Worm (Caenorhabditis elegans): ENCODE data around the gene Y39A1A.27.

Y39A1A.27 gene

DNA sequence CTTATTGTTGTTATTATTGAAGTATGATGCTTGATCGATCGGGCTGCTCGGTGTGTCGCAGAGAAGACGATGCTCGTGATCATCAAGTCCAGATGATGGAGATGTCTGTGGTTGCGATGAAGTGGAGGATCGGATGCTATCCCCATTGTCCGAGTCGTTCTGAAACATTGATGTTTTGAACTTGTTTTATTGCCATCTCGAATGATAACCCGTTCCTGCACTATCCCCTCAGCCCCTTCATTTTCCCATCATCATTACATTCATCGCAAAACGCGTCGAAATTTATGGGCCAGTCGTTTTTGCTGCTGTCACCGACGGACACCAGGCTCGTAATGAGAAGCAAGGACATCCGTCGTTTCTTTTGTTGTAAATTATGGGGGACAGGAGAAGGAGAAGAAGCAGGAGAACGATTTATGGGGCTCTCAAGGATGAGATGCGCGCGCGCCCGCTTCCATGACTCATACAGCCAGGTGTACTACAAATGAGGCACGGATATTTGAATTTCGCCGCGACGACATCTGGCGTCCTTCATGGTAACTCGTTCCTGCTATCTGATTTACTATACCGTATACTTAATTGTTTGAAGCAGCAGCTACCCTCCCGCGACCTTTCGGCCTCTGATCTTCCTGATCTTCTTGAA, 6.8 kb upstream of the Y39A1A.27 start:
- peak in 1 of 2 experiments; percentile 90 for TF ChIP-seq ztf-11 (tag; optimal IDR thresholded peaks at IDR 0.05)
- no peak for TF ChIP-seq sup-37 (GFP tag; optimal IDR thresholded peaks at IDR 0.05)
- no peak for TF ChIP-seq efl-3 (GFP tag; optimal IDR thresholded peaks at IDR 0.05)
- no peak for TF ChIP-seq aly-2 (tag; optimal IDR thresholded peaks at IDR 0.05)
- TF ChIP-seq snu-23 (GFP tag; optimal IDR thresholded peaks at IDR 0.05) = no peak
- no peak for TF ChIP-seq xbp-1 (tag; optimal IDR thresholded peaks at IDR 0.05)
- TF ChIP-seq fkh-10 (GFP tag; optimal IDR thresholded peaks at IDR 0.05) = no peak
- no peak for TF ChIP-seq nhr-12 (tag; optimal IDR thresholded peaks at IDR 0.05)
- TF ChIP-seq unc-30 (tag; optimal IDR thresholded peaks at IDR 0.05) = no peak
- TF ChIP-seq aha-1 (tag; optimal IDR thresholded peaks at IDR 0.05) = no peak
- peak; percentile 66 for TF ChIP-seq tbx-2 (tag; optimal IDR thresholded peaks at IDR 0.05)
- TF ChIP-seq ceh-82 (tag; optimal IDR thresholded peaks at IDR 0.05) = no peak
- no peak for TF ChIP-seq unc-62 (GFP tag; optimal IDR thresholded peaks at IDR 0.05)
- no peak for TF ChIP-seq dsc-1 (tag; optimal IDR thresholded peaks at IDR 0.05)
- no peak for TF ChIP-seq pag-3 (tag; optimal IDR thresholded peaks at IDR 0.05; ENCODE audit: borderline replicate concordance, insufficient read depth)
- TF ChIP-seq lin-13 (GFP tag; optimal IDR thresholded peaks at IDR 0.05) = no peak
- TF ChIP-seq skn-1 (tag; optimal IDR thresholded peaks at IDR 0.05) = no peak
- no peak for TF ChIP-seq lir-3 (tag; optimal IDR thresholded peaks at IDR 0.05; ENCODE audit: poor library complexity)
- no peak for TF ChIP-seq hpl-2 (GFP tag; optimal IDR thresholded peaks at IDR 0.05)
- TF ChIP-seq nhr-84 (tag; optimal IDR thresholded peaks at IDR 0.05) = no peak
- no peak for TF ChIP-seq fkh-4 (tag; optimal IDR thresholded peaks at IDR 0.05; ENCODE audit: borderline replicate concordance)
- TF ChIP-seq zag-1 (tag; optimal IDR thresholded peaks at IDR 0.05) = no peak
- TF ChIP-seq unc-86 (tag; optimal IDR thresholded peaks at IDR 0.05) = peak; percentile 25
- no peak for TF ChIP-seq ceh-8 (GFP tag; optimal IDR thresholded peaks at IDR 0.05)

DNA sequence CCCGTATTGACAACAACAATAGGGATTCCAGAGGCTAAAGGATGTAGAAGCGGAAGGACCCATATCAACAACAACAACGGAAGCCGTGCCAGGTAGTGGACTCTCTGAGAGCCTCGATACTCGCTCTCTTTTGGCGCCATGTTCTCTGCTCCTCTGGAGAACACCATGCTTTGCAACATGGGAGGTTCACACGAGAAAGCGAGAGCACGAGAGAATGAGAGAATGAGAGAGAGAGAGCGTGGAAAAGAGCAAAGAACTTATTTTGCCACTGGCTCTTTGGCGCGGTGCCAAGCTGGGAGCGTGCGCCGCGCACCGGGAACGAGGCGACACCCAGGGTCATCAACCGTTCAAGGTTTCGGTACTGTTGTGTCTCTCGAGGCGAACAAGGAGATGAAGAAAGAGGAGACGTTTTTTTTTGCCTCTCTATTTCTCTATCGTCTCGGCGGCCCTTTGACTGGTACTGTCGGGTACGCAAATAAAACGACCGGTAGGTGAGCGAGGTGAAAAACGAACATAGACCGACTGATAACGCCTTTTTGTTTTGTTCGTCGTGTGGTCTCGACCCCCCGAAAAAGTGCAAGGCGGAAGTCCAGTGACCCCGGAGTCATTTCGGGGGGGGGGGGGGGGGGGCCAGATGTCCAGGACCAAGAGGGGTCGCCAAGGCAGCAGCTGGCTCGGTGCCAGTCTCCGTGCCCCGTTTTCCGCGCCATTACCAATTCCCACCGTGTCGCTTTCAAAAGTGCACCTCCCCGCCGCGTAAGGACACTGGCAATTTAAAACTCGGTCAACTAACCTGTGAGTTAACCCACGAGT, 6.0 kb upstream of the Y39A1A.27 start, which contains the start of gene Y39A1A.10:
TSS of gene Y39A1A.10 (plus strand) at position 139 of the 813 bp plus-strand sequence.
- TF ChIP-seq blmp-1 (tag; optimal IDR thresholded peaks at IDR 0.05) (peak; percentile 37), hlh-4 (tag; optimal IDR thresholded peaks at IDR 0.05) (no peak), nhr-85 (tag) (peak; percentile 86), nhr-77 (tag; optimal IDR thresholded peaks at IDR 0.05) (no peak), pqm-1 (tag; optimal IDR thresholded peaks at IDR 0.05) (no peak), Y116A8C.19 (tag; optimal IDR thresholded peaks at IDR 0.05; ENCODE audit: borderline replicate concordance) (no peak), jun-1 (tag; optimal IDR thresholded peaks at IDR 0.05) (peak; percentile 26), nhr-28 (tag; optimal IDR thresholded peaks at IDR 0.05) (no peak), snpc-4 (tag; optimal IDR thresholded peaks at IDR 0.05) (no peak), F16B12.6 (tag; optimal IDR thresholded peaks at IDR 0.05) (no peak), ces-1 (GFP tag; optimal IDR thresholded peaks at IDR 0.05) (no peak), lir-3 (tag; optimal IDR thresholded peaks at IDR 0.05; ENCODE audit: poor library complexity) (no peak), nhr-19 (GFP tag; conservative IDR thresholded peaks at IDR 0.05) (0 out of 2 replicates have a peak, but pooled peaks have one; percentile 7), efl-1 (optimal IDR thresholded peaks at IDR 0.05) (no peak), efl-1 (GFP tag; optimal IDR thresholded peaks at IDR 0.05 in 1 of 2) (peak in 1 of 2 experiments; percentile 57), lin-35 (GFP tag; optimal IDR thresholded peaks at IDR 0.05) (no peak), lin-14 (GFP tag; optimal IDR thresholded peaks at IDR 0.05) (peak; percentile 72), fkh-8 (tag; optimal IDR thresholded peaks at IDR 0.05) (peak; percentile 38), ceh-8 (GFP tag; optimal IDR thresholded peaks at IDR 0.05) (peak; percentile 89), mdl-1 (tag; optimal IDR thresholded peaks at IDR 0.05) (no peak), nhr-71 (tag; optimal IDR thresholded peaks at IDR 0.05) (peak; percentile 52), aly-2 (tag; optimal IDR thresholded peaks at IDR 0.05) (no peak), rnt-1 (tag; optimal IDR thresholded peaks at IDR 0.05) (peak; percentile 10), sox-4 (tag; optimal IDR thresholded peaks at IDR 0.05) (no peak), pag-3 (tag; optimal IDR thresholded peaks at IDR 0.05; ENCODE audit: borderline replicate concordance, insufficient read depth) (no peak), ztf-4 (tag; optimal IDR thresholded peaks at IDR 0.05) (peak; percentile 24), nhr-20 (tag; optimal IDR thresholded peaks at IDR 0.05) (peak; percentile 9), pax-3 (tag; optimal IDR thresholded peaks at IDR 0.05) (no peak), snu-23 (GFP tag; optimal IDR thresholded peaks at IDR 0.05) (peak; percentile 24), elt-3 (tag; optimal IDR thresholded peaks at IDR 0.05) (peak in 1 of 6 experiments; percentile 0), irx-1 (tag; optimal IDR thresholded peaks at IDR 0.05) (no peak)

Data from whole organism, L1 larva.